Fruit fly (Drosophila melanogaster) whole organism, embryonic: ENCODE measurements around the gene CG7739.

Experiments used
- B-H2 ChIP-seq: fragments of 200-800 bp; sonication (Bioruptor generic); optimal IDR thresholded peaks from 2 replicates; lab custom pipeline; 2018; ENCODE audit warnings: missing biosample characterization, mild to moderate bottlenecking, missing genetic modification characterization
- BEAF-32 ChIP-seq: fragments of 200-800 bp; sonication (Bioruptor generic); optimal IDR thresholded peaks from 3 replicates; lab custom pipeline; 2017; ENCODE audit warnings: missing biosample characterization, missing genetic modification characterization, mild to moderate bottlenecking, moderate library complexity, missing genetic modification reagents
- CG10274 ChIP-seq: fragments of 200-800 bp; sonication (Bioruptor generic); optimal IDR thresholded peaks from 3 replicates; lab custom pipeline; 2017; ENCODE audit warnings: missing biosample characterization, mild to moderate bottlenecking, missing genetic modification characterization
- CG10543 ChIP-seq: fragments of 200-800 bp; sonication (Bioruptor generic); optimal IDR thresholded peaks from 3 replicates; lab custom pipeline; 2017; ENCODE audit warnings: missing biosample characterization, mild to moderate bottlenecking, missing genetic modification characterization, moderate library complexity
- CG10654 ChIP-seq: fragments of 200-800 bp; sonication (Bioruptor generic); optimal IDR thresholded peaks from 2 replicates; lab custom pipeline; 2016; ENCODE audit warnings: missing biosample characterization, missing genetic modification characterization
- CG11085 ChIP-seq: fragments of 200-800 bp; sonication (Bioruptor generic); IDR thresholded peaks from 2 replicates; pipeline ENCODE4 v1.3.6; 2022; ENCODE audit warnings: missing biosample characterization, missing genetic modification characterization
- CG11560 ChIP-seq: fragments of 200-800 bp; sonication (Bioruptor generic); IDR thresholded peaks from 3 replicates; pipeline ENCODE4 v1.3.6; 2022; ENCODE audit warnings: missing biosample characterization, missing genetic modification characterization
- CG12391 ChIP-seq: fragments of 200-800 bp; sonication (Bioruptor generic); optimal IDR thresholded peaks from 3 replicates; lab custom pipeline; 2018; ENCODE audit warnings: missing biosample characterization, mild to moderate bottlenecking, missing genetic modification characterization, moderate library complexity
- CG14667 ChIP-seq: fragments of 200-800 bp; sonication (Bioruptor generic); IDR thresholded peaks from 2 replicates; pipeline ENCODE4 v1.3.6; 2022; ENCODE audit warnings: missing biosample characterization, missing genetic modification characterization
- CG1529 ChIP-seq: fragments of 200-800 bp; sonication (Bioruptor generic); optimal IDR thresholded peaks from 3 replicates; lab custom pipeline; 2018; ENCODE audit warnings: missing biosample characterization, missing genetic modification characterization
- CG1647 ChIP-seq: fragments of 200-800 bp; sonication (Bioruptor generic); optimal IDR thresholded peaks from 3 replicates; lab custom pipeline; 2016; ENCODE audit warnings: missing biosample characterization, missing genetic modification characterization
- CG17328 ChIP-seq: fragments of 200-800 bp; sonication (Bioruptor generic); IDR thresholded peaks from 2 replicates; pipeline ENCODE4 v1.3.6; 2022; ENCODE audit warnings: missing biosample characterization, missing genetic modification characterization
- CG17568 ChIP-seq: fragments of 200-800 bp; sonication (Bioruptor generic); optimal IDR thresholded peaks from 2 replicates; lab custom pipeline; 2018; ENCODE audit warnings: missing biosample characterization, mild to moderate bottlenecking, missing genetic modification characterization, moderate library complexity
- CG1832 ChIP-seq: fragments of 200-800 bp; sonication (Bioruptor generic); optimal IDR thresholded peaks from 2 replicates; lab custom pipeline; 2017; ENCODE audit warnings: missing biosample characterization, mild to moderate bottlenecking, missing genetic modification characterization, inconsistent platforms
- CG2116 ChIP-seq: fragments of 200-800 bp; sonication (Bioruptor generic); optimal IDR thresholded peaks from 3 replicates; lab custom pipeline; 2018; ENCODE audit warnings: missing biosample characterization, mild to moderate bottlenecking, missing genetic modification characterization
- CG2678 ChIP-seq: fragments of 200-800 bp; sonication (Bioruptor generic); optimal IDR thresholded peaks from 3 replicates; lab custom pipeline; 2019; ENCODE audit warnings: missing biosample characterization, mild to moderate bottlenecking, missing genetic modification characterization, moderate library complexity
- CG34224 ChIP-seq: fragments of 200-800 bp; sonication (Bioruptor generic); IDR thresholded peaks from 3 replicates; pipeline ENCODE4 v1.3.6; 2022; ENCODE audit warnings: missing biosample characterization, missing genetic modification characterization; ENCODE audit not compliant: partially characterized antibody
- CG4730 ChIP-seq: fragments of 200-800 bp; sonication (Bioruptor generic); IDR thresholded peaks from 2 replicates; pipeline ENCODE4 v1.3.6; 2022; ENCODE audit warnings: missing biosample characterization, missing genetic modification characterization
- CG6254 ChIP-seq: fragments of 200-800 bp; sonication (Bioruptor generic); optimal IDR thresholded peaks from 3 replicates; lab custom pipeline; 2017; ENCODE audit warnings: mild to moderate bottlenecking, missing biosample characterization, missing genetic modification reagents, missing genetic modification characterization
- CG6272 ChIP-seq: fragments of 200-800 bp; sonication (Bioruptor generic); IDR thresholded peaks from 2 replicates; pipeline ENCODE4 v1.3.6; 2022; ENCODE audit warnings: missing biosample characterization, missing genetic modification characterization
- Dref ChIP-seq: fragments of 200-800 bp; sonication (Bioruptor generic); IDR thresholded peaks from 2 replicates; pipeline ENCODE4 v1.3.6; 2022; ENCODE audit warnings: missing biosample characterization, missing genetic modification characterization
- Drgx ChIP-seq: fragments of 200-800 bp; sonication (Bioruptor generic); IDR thresholded peaks from 2 replicates; pipeline ENCODE4 v1.3.6; 2022; ENCODE audit warnings: missing biosample characterization, missing genetic modification characterization
- ERR ChIP-seq: fragments of 200-800 bp; sonication (Bioruptor generic); optimal IDR thresholded peaks from 2 replicates; lab custom pipeline; 2016; ENCODE audit warnings: missing biosample characterization, missing genetic modification characterization
- Elba2 ChIP-seq: fragments of 200-800 bp; sonication (Bioruptor generic); optimal IDR thresholded peaks from 3 replicates; lab custom pipeline; 2016; ENCODE audit warnings: missing biosample characterization, missing genetic modification characterization
- Gsc ChIP-seq: fragments of 200-800 bp; sonication (Bioruptor generic); IDR thresholded peaks from 2 replicates; pipeline ENCODE4 v1.3.6; 2022; ENCODE audit warnings: missing biosample characterization, missing genetic modification characterization
- Hr3 ChIP-seq: fragments of 200-800 bp; sonication (Bioruptor generic); optimal IDR thresholded peaks from 3 replicates; lab custom pipeline; 2016; ENCODE audit warnings: missing biosample characterization, missing genetic modification characterization
- Hsf ChIP-seq: fragments of 200-800 bp; sonication (Bioruptor generic); optimal IDR thresholded peaks from 3 replicates; lab custom pipeline; 2016; ENCODE audit warnings: missing biosample characterization, missing genetic modification characterization
- Mad ChIP-seq: fragments of 200-800 bp; sonication (Bioruptor generic); optimal IDR thresholded peaks from 2 replicates; lab custom pipeline; 2016; ENCODE audit warnings: missing biosample characterization, missing genetic modification characterization
- Myb ChIP-seq: fragments of 200-800 bp; sonication (Bioruptor generic); optimal IDR thresholded peaks from 2 replicates; lab custom pipeline; 2016; ENCODE audit warnings: missing biosample characterization, missing genetic modification characterization
- Poxn ChIP-seq: fragments of 200-800 bp; sonication (Bioruptor generic); IDR thresholded peaks from 2 replicates; pipeline ENCODE4 v1.3.6; 2022; ENCODE audit warnings: missing biosample characterization, missing genetic modification characterization
- Ptx1 ChIP-seq: fragments of 200-800 bp; sonication (Bioruptor generic); IDR thresholded peaks from 2 replicates; pipeline ENCODE4 v1.3.6; 2022; ENCODE audit warnings: missing biosample characterization, missing genetic modification characterization
- Scr ChIP-seq: fragments of 200-800 bp; sonication (Bioruptor generic); IDR thresholded peaks from 2 replicates; pipeline ENCODE4 v1.3.6; 2022; ENCODE audit warnings: missing biosample characterization, missing genetic modification characterization; ENCODE audit not compliant: partially characterized antibody
- Spps ChIP-seq: fragments of 200-800 bp; sonication (Bioruptor generic); optimal IDR thresholded peaks from 2 replicates; lab custom pipeline; 2018; ENCODE audit warnings: missing biosample characterization, mild to moderate bottlenecking, missing genetic modification characterization
- Sry-δ ChIP-seq: fragments of 200-800 bp; sonication (Bioruptor generic); optimal IDR thresholded peaks from 2 replicates; lab custom pipeline; 2016; ENCODE audit warnings: missing biosample characterization, missing genetic modification characterization
- Vsx1 ChIP-seq: fragments of 200-800 bp; sonication (Bioruptor generic); optimal IDR thresholded peaks from 2 replicates; lab custom pipeline; 2017; ENCODE audit warnings: missing biosample characterization, mild to moderate bottlenecking, missing genetic modification characterization, missing genetic modification reagents
- YL-1 ChIP-seq: fragments of 200-800 bp; sonication (Bioruptor generic); optimal IDR thresholded peaks from 3 replicates; lab custom pipeline; 2017; ENCODE audit warnings: missing biosample characterization, mild to moderate bottlenecking, missing genetic modification characterization
- ap ChIP-seq: fragments of 200-800 bp; sonication (Bioruptor generic); IDR thresholded peaks from 2 replicates; pipeline ENCODE4 v1.3.6; 2022; ENCODE audit warnings: missing biosample characterization, missing genetic modification characterization
- chm ChIP-seq: fragments of 200-800 bp; sonication (Bioruptor generic); IDR thresholded peaks from 2 replicates; pipeline ENCODE4 v1.3.6; 2022; ENCODE audit warnings: missing biosample characterization, missing genetic modification characterization
- crp ChIP-seq, 2 experiments: fragments of 200-800 bp; sonication (Bioruptor generic); optimal IDR thresholded peaks; 2 replicates in 1 of 2; 3 replicates in 1 of 2; lab custom pipeline; 2017; ENCODE audit warnings: missing biosample characterization in 2 of 2, missing genetic modification characterization in 2 of 2, mild to moderate bottlenecking in 1 of 2, moderate library complexity in 1 of 2
- dan ChIP-seq: fragments of 200-800 bp; sonication (Bioruptor generic); IDR thresholded peaks from 2 replicates; pipeline ENCODE4 v1.3.6; 2022; ENCODE audit warnings: missing biosample characterization, missing genetic modification characterization
- esg ChIP-seq: fragments of 200-800 bp; sonication (Bioruptor generic); conservative IDR thresholded peaks from 2 replicates; pipeline ENCODE4 v1.3.6; 2022; ENCODE audit warnings: missing biosample characterization, missing genetic modification characterization
- eyg ChIP-seq: fragments of 200-800 bp; sonication (Bioruptor generic); optimal IDR thresholded peaks from 3 replicates; lab custom pipeline; 2016; ENCODE audit warnings: missing biosample characterization, missing genetic modification characterization
- gro ChIP-seq: fragments of 200-800 bp; sonication (Bioruptor generic); optimal IDR thresholded peaks from 2 replicates; lab custom pipeline; 2016; ENCODE audit warnings: missing biosample characterization, missing genetic modification characterization
- lilli ChIP-seq: fragments of 200-800 bp; sonication (Bioruptor generic); optimal IDR thresholded peaks from 3 replicates; lab custom pipeline; 2016; ENCODE audit warnings: missing biosample characterization, missing genetic modification characterization
- lmd ChIP-seq: fragments of 200-800 bp; sonication (Bioruptor generic); IDR thresholded peaks from 2 replicates; pipeline ENCODE4 v1.3.6; 2022; ENCODE audit warnings: missing biosample characterization, missing genetic modification characterization
- phol ChIP-seq: fragments of 200-800 bp; sonication (Bioruptor generic); optimal IDR thresholded peaks from 3 replicates; lab custom pipeline; 2018; ENCODE audit warnings: missing biosample characterization, mild to moderate bottlenecking, missing genetic modification characterization, moderate library complexity
- sna ChIP-seq: fragments of 200-800 bp; sonication (Bioruptor generic); IDR thresholded peaks from 2 replicates; pipeline ENCODE4 v1.3.6; 2022; ENCODE audit warnings: missing biosample characterization, missing genetic modification characterization; ENCODE audit not compliant: partially characterized antibody
- stwl ChIP-seq: fragments of 200-800 bp; sonication (Bioruptor generic); optimal IDR thresholded peaks from 3 replicates; lab custom pipeline; 2018; ENCODE audit warnings: missing biosample characterization, mild to moderate bottlenecking, missing genetic modification characterization, moderate library complexity
- tin ChIP-seq: fragments of 200-800 bp; sonication (Bioruptor generic); optimal IDR thresholded peaks from 3 replicates; lab custom pipeline; 2016; ENCODE audit warnings: missing biosample characterization, missing genetic modification characterization
- trem ChIP-seq: fragments of 200-800 bp; optimal IDR thresholded peaks from 3 replicates; lab custom pipeline; 2019; ENCODE audit warnings: missing biosample characterization, mild to moderate bottlenecking, missing genetic modification characterization, moderate library complexity
- ttk ChIP-seq: fragments of 200-800 bp; sonication (Bioruptor generic); IDR thresholded peaks from 2 replicates; pipeline ENCODE4 v2.1.2; 2022; ENCODE audit warnings: missing biosample characterization, missing genetic modification characterization

Gene CG7739

DNA sequence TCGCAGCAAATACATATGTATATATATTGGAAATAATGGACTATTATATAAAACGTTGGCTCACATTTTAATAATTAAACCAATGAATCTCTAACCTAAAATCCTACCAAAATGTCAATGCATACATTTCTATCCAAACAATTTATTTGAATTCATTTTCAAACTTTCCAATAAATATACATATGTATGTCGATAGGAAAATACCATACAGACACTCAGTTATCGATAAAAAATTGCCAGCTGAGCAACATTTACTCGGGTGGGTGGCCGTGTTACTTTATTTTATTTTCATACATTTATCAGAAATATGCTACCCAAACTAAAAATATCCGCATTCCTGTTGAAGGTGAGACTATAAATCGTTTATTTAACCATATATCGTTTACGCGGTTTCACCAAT is 13.5 kb upstream of the CG7739 start, which contains the start of gene Ufsp2 (continued):
- TF ChIP-seq CG17568 (GFP tag; lab: Kevin White, UChicago): no peak
- no peak for TF ChIP-seq CG2678 (tag; lab: Kevin White, UChicago)
- TF ChIP-seq ERR (GFP tag; lab: Kevin White, UChicago): no peak
- 0 out of 2 replicates have a peak, but pooled peaks have one; percentile 23 for TF ChIP-seq sna (GFP tag; lab: Robert Waterston, UW)
- TF ChIP-seq CG1529: no peak
- no peak for TF ChIP-seq CG12391 (tag; lab: Kevin White, UChicago)
- TF ChIP-seq trem: peak; percentile 22
- peak; percentile 31 for TF ChIP-seq YL-1 (GFP tag; lab: Kevin White, UChicago)
- peak; percentile 26 for TF ChIP-seq CG2116 (GFP tag; lab: Kevin White, UChicago)
- no peak for TF ChIP-seq CG11560 (tag; lab: Robert Waterston, UW)
- TF ChIP-seq Dref (GFP tag; lab: Robert Waterston, UW): peak; percentile 55
- no peak for TF ChIP-seq CG11085 (GFP tag; lab: Robert Waterston, UW)
- TF ChIP-seq CG17328: no peak
- no peak for TF ChIP-seq Drgx (GFP tag; lab: Robert Waterston, UW)
- no peak for TF ChIP-seq CG6272 (GFP tag; lab: Robert Waterston, UW)
- no peak for TF ChIP-seq tin (GFP tag; lab: Kevin White, UChicago)
- TF ChIP-seq ap (GFP tag; lab: Robert Waterston, UW): no peak
- TF ChIP-seq eyg (GFP tag; lab: Kevin White, UChicago): no peak
- TF ChIP-seq CG34224: peak; percentile 61; the same call in 2 of the 3 replicates
- TF ChIP-seq Elba2 (GFP tag; lab: Kevin White, UChicago): no peak
- no peak for TF ChIP-seq CG10654 (GFP tag; lab: Kevin White, UChicago)
- TF ChIP-seq CG4730: no peak
- TF ChIP-seq chm (GFP tag; lab: Robert Waterston, UW): no peak
- no peak for TF ChIP-seq phol (tag; lab: Kevin White, UChicago)
- no peak for TF ChIP-seq Gsc
- TF ChIP-seq Mad (GFP tag; lab: Kevin White, UChicago): no peak
- no peak for TF ChIP-seq CG10274 (GFP tag; lab: Kevin White, UChicago)
- no peak for TF ChIP-seq CG14667 (GFP tag; lab: Robert Waterston, UW)
- TF ChIP-seq esg (GFP tag; lab: Robert Waterston, UW): no peak
- peak; percentile 24 for TF ChIP-seq stwl
- no peak for TF ChIP-seq Spps (tag; lab: Kevin White, UChicago)
- no peak for TF ChIP-seq gro (GFP tag; lab: Kevin White, UChicago)
- no peak for TF ChIP-seq lilli (GFP tag; lab: Kevin White, UChicago)
- TF ChIP-seq CG10543 (GFP tag; lab: Kevin White, UChicago): no peak
- TF ChIP-seq Ptx1: no peak
- TF ChIP-seq dan (GFP tag; lab: Robert Waterston, UW): no peak
- peak; percentile 41; the same call in 1 of the 2 replicates for TF ChIP-seq Scr (GFP tag; lab: Robert Waterston, UW)
- TF ChIP-seq crp (GFP tag; optimal IDR thresholded peaks at IDR 0.05; lab: Kevin White, UChicago): peak in 1 of 2 experiments; percentile 69
- no peak for TF ChIP-seq Sry-δ (GFP tag; lab: Kevin White, UChicago)
- TF ChIP-seq Myb (GFP tag; lab: Kevin White, UChicago): no peak
- no peak for TF ChIP-seq ttk
- no peak for TF ChIP-seq CG1647
- no peak for TF ChIP-seq Vsx1 (GFP tag; lab: Kevin White, UChicago)
- no peak for TF ChIP-seq Poxn (GFP tag; lab: Robert Waterston, UW)
- no peak for TF ChIP-seq CG1832 (GFP tag; lab: Kevin White, UChicago)
- TF ChIP-seq Hsf (GFP tag; lab: Kevin White, UChicago): no peak
- TF ChIP-seq lmd (GFP tag; lab: Robert Waterston, UW): no peak
- no peak for TF ChIP-seq Hr3 (GFP tag; lab: Kevin White, UChicago)
- TF ChIP-seq CG6254 (GFP tag; lab: Kevin White, UChicago): no peak
- TF ChIP-seq BEAF-32: peak; percentile 15
- TF ChIP-seq B-H2 (GFP tag; lab: Kevin White, UChicago): no peak
